Worm (Caenorhabditis elegans): ENCODE measurements around the gene nspd-4.

DNA sequence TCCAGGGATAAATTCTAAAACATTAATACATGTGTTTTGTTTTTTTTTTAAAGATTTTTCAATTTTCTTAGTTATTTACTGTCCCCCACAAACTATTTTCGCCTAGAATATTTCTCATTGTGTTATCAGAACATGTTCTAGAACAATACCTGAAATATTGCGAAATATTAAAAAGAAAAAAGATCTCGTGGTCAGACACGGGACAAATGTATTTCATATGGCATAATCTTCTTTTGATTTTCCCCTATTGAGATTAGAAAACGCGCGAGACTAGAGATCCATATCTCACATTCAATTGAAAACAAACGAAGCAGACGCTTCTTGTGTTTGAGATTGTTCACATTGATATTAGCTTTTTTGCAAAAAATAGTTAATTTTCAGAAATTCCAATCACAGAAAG lies 13.7 kb downstream of the nspd-4 start:
- TF ChIP-seq him-1 (tag; optimal IDR thresholded peaks at IDR 0.05) = no peak
- peak; percentile 5 for TF ChIP-seq W03F9.2 (tag; optimal IDR thresholded peaks at IDR 0.05)
